Fruit fly (Drosophila melanogaster) whole organism, embryonic: ENCODE results near the gene grim.

ENCODE experiments used
- Ada2b ChIP-seq: fragments of 200-800 bp; sonication (Bioruptor generic); IDR thresholded peaks from 2 replicates; pipeline ENCODE4 v1.3.6; 2022; ENCODE audit warnings: missing biosample characterization, missing genetic modification characterization
- Blimp-1 ChIP-seq: fragments of 200-800 bp; sonication (Bioruptor generic); optimal IDR thresholded peaks from 3 replicates; lab custom pipeline; 2018; ENCODE audit warnings: missing biosample characterization, missing genetic modification characterization, mild to moderate bottlenecking, moderate library complexity, missing genetic modification reagents
- CG11247 ChIP-seq: fragments of 200-800 bp; sonication (Bioruptor generic); IDR thresholded peaks from 2 replicates; pipeline ENCODE4 v1.3.6; 2022; ENCODE audit warnings: missing biosample characterization, missing genetic modification characterization
- CG11723 ChIP-seq: fragments of 200-800 bp; sonication (Bioruptor generic); optimal IDR thresholded peaks from 2 replicates; lab custom pipeline; 2017; ENCODE audit warnings: missing biosample characterization, mild to moderate bottlenecking, missing genetic modification characterization
- CG16813 ChIP-seq: fragments of 200-800 bp; sonication (Bioruptor generic); IDR thresholded peaks from 3 replicates; pipeline ENCODE4 v1.3.6; 2022; ENCODE audit warnings: missing biosample characterization, missing genetic modification characterization; ENCODE audit not compliant: partially characterized antibody
- CG6765 ChIP-seq: fragments of 200-800 bp; sonication (Bioruptor generic); optimal IDR thresholded peaks from 3 replicates; lab custom pipeline; 2017; ENCODE audit warnings: missing biosample characterization, mild to moderate bottlenecking, missing genetic modification characterization
- Dfd ChIP-seq, 2 experiments: fragments of >200 bp; optimal IDR thresholded peaks; 2 replicates each; lab custom pipeline; 2017; ENCODE audit warnings: missing biosample characterization in 2 of 2, missing genetic modification characterization in 2 of 2
- Optix ChIP-seq: fragments of 200-800 bp; sonication (Bioruptor generic); IDR thresholded peaks from 3 replicates; pipeline ENCODE4 v1.3.6; 2022; ENCODE audit warnings: missing biosample characterization, missing genetic modification characterization
- ftz-f1 ChIP-seq: fragments of 200-800 bp; sonication (Bioruptor generic); optimal IDR thresholded peaks from 2 replicates; lab custom pipeline; 2016; ENCODE audit warnings: missing biosample characterization, missing genetic modification characterization
- fu2 ChIP-seq: fragments of 200-800 bp; sonication (Bioruptor generic); optimal IDR thresholded peaks from 2 replicates; lab custom pipeline; 2016; ENCODE audit warnings: missing biosample characterization, missing genetic modification characterization
- inv ChIP-seq: fragments of 200-800 bp; sonication (Bioruptor generic); IDR thresholded peaks from 2 replicates; pipeline ENCODE4 v1.3.6; 2022; ENCODE audit warnings: missing biosample characterization, missing genetic modification characterization; ENCODE audit not compliant: partially characterized antibody
- kni ChIP-seq: fragments of 200-800 bp; sonication (Bioruptor generic); optimal IDR thresholded peaks from 3 replicates; lab custom pipeline; 2017; ENCODE audit warnings: mild to moderate bottlenecking, missing biosample characterization, missing genetic modification reagents, missing genetic modification characterization
- repo ChIP-seq: fragments of 200-800 bp; sonication (Bioruptor generic); optimal IDR thresholded peaks from 2 replicates; lab custom pipeline; 2016; ENCODE audit warnings: missing biosample characterization, missing genetic modification characterization
- sc ChIP-seq, 3 experiments: fragments of >200 bp in 2 of 3; fragments of 200-800 bp in 1 of 3; sonication (Bioruptor generic) in 1 of 3; optimal IDR thresholded peaks; 2 replicates in 2 of 3; 3 replicates in 1 of 3; lab custom pipeline; 2017; ENCODE audit warnings: mild to moderate bottlenecking in 1 of 3, missing biosample characterization in 1 of 3, missing genetic modification characterization in 1 of 3, missing genetic modification reagents in 1 of 3
- sens ChIP-seq: fragments of 200-800 bp; sonication (Bioruptor generic); peaks from one replicate; lab custom pipeline; 2016; ENCODE audit warnings: missing biosample characterization, missing genetic modification characterization
- shn ChIP-seq: fragments of 200-800 bp; sonication (Bioruptor generic); optimal IDR thresholded peaks from 3 replicates; lab custom pipeline; 2016; ENCODE audit warnings: missing biosample characterization, missing genetic modification characterization
- zen2 ChIP-seq: fragments of 200-800 bp; sonication (Bioruptor generic); IDR thresholded peaks from 3 replicates; pipeline ENCODE4 v1.3.6; 2022; ENCODE audit warnings: missing biosample characterization, missing genetic modification characterization; ENCODE audit not compliant: partially characterized antibody

grim gene

DNA sequence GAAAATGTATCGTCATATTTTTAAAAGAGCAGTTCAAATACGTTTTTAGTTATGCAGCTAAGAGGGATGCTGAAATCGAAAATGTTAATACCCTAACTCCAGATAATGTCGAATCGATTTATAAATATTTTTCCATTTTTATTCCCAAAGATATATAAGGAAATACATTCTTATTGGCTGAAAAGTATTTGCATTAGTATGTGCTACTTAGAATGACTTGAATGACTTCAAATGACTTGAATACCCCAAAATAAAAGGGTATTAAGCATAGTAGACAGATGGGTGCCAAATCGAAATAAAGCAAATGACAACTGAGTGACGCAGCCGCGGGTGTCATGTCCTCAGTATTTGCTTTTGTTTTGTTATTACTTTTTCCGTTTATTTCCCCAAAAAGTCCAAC lies 45.5 kb downstream of the grim start (continued):
- TF ChIP-seq sc (optimal IDR thresholded peaks at IDR 0.05; lab: Kevin White, UChicago), result no peak
- no peak for TF ChIP-seq sc (GFP tag; optimal IDR thresholded peaks at IDR 0.05; lab: Kevin White, UChicago)
- no peak for TF ChIP-seq zen2 (GFP tag; lab: Robert Waterston, UW)
- peak; percentile 19 for TF ChIP-seq Blimp-1 (GFP tag; lab: Kevin White, UChicago)
- TF ChIP-seq shn, result no peak
- TF ChIP-seq fu2 (GFP tag; lab: Kevin White, UChicago), result no peak
- no peak for TF ChIP-seq Ada2b
- no peak for TF ChIP-seq ftz-f1
- TF ChIP-seq inv (GFP tag; lab: Robert Waterston, UW), result no peak

DNA sequence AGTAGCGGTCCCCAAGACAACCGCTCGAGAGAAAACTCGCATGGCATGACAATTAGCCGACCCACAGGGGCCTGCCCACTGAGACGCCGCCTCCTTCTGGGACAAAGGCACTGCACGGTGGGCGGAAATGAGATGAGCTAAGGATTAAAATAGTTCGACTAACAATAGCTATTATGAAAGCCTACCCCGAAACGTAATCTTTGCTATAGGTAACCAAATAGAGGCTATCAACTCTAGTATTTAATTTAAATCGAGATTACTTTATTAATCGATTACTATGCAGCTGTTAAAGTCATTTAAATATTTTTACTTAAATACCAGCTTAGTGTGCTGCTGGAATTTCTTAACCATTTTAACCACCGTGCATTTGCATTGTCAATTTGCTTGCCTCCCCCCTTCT lies 47.2 kb downstream of the grim start:
- no peak for TF ChIP-seq CG6765 (GFP tag; lab: Kevin White, UChicago)
- TF ChIP-seq Optix (GFP tag; lab: Robert Waterston, UW), result no peak
- TF ChIP-seq CG11247 (GFP tag; lab: Robert Waterston, UW), result no peak
- no peak for TF ChIP-seq CG11723 (GFP tag; lab: Kevin White, UChicago)
- peak; percentile 39 for TF ChIP-seq sens (GFP tag; lab: Kevin White, UChicago)
- TF ChIP-seq repo (GFP tag; lab: Kevin White, UChicago), result no peak
- TF ChIP-seq kni (GFP tag; lab: Kevin White, UChicago), result no peak
- TF ChIP-seq CG16813 (GFP tag; lab: Robert Waterston, UW), result no peak
- no peak for TF ChIP-seq Dfd (GFP tag; optimal IDR thresholded peaks at IDR 0.05; lab: Kevin White, UChicago)
